Fruit fly (Drosophila melanogaster): ENCODE data around the gene Polr2H.

Polr2H gene

dm6 chr3L:21731104-21731600, 2.4 kb downstream of the Polr2H start, which contains the start of gene CG14569:
Gene CG14569 (minus strand): TSS chr3L:21731550.
- TF ChIP-seq noc (tag; optimal IDR thresholded peaks at IDR 0.05) = no peak

DNA sequence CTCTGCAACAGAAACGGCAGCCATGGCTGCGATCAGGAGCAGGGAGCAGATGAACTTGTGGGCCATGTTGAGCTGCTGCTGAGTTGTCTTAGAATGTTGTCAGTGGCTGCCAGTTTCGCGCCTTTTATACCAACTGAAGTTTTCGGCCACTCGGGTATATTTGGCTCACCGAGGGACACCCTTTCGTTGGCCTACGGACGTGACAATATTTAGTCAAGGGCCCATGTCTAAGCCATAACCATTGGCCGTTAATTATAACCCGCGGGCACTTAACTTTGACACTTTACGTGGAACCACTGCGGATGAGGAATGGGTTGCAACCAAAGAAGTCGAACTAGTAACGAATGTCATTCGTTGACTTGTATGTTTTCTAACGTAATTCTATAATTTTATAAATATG, 4.7 kb downstream of the Polr2H start, which contains the start of gene CG14568:
CG14568 (minus strand) TSS at position 101 of the 400 bp plus-strand sequence.
- TF ChIP-seq noc (tag; optimal IDR thresholded peaks at IDR 0.05) = no peak

DNA sequence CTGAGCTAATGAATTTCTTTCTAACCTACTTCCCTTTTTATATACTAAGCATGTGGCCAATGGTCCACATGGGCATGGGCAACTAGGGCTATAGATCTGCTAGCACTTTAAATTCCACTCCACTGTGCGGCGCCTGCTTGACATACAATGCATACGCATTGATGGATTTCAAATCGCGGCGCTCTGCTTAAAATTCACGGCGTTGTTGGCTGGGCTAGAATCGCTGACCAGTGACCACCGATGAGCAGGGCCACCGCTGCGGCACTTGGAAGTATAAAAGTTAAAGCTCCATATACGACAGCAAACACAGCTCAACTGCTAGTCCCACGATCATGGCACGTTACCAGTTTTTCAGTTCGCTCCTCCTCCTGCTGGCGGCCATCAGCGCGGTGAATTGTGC, 5.1 kb downstream of the Polr2H start, which contains the start of gene CG14573:
CG14573 (plus strand) TSS at position 301 of the 400 bp plus-strand sequence.
- no peak for TF ChIP-seq noc (tag; optimal IDR thresholded peaks at IDR 0.05)

DNA sequence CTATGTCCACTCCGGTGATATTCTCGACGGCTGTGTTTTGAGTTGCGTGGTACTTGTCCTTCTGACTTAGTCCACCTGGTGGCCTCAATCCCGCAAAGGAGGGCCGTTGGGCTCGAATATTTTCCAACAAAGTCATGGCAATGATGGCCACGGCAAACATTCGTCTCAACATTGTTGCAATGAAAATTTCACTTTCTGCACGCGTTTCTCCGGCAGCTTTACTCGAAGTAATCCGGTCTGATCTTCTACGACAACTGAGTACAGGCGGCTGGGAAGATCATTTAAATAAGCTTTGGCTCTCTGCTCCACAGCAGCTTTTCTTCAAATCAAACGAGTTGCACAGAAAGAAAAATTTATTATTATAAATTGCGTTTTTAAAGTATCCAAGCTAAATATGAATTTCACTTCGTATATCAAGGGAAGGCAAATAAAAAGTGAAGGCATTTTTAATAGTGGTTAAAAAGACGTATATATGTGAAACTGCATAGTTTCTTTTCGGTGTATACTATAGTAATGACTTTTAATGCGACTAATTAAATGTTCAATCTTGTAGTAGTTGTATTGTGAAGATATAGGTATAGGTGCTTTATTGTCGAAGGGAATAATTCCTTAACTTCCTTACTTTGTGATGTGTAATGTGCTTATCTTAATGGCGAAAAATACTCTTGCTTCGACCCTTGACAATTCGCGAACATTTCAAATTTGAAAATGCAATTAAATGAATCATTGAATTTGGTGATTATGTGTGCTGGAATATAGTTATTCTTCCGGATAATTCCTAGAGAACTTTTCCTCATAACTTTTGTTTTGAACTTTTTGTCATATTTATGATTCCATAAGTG, 9.7 kb downstream of the Polr2H start, which contains the start of gene CG14567:
CG14567 (minus strand) TSS at position 256 of the 842 bp plus-strand sequence.
- no peak for TF ChIP-seq noc (tag; optimal IDR thresholded peaks at IDR 0.05)

dm6 chr3L:21739017-21739730, 10.4 kb downstream of the Polr2H start:
- no peak for TF ChIP-seq noc (tag; optimal IDR thresholded peaks at IDR 0.05)

DNA sequence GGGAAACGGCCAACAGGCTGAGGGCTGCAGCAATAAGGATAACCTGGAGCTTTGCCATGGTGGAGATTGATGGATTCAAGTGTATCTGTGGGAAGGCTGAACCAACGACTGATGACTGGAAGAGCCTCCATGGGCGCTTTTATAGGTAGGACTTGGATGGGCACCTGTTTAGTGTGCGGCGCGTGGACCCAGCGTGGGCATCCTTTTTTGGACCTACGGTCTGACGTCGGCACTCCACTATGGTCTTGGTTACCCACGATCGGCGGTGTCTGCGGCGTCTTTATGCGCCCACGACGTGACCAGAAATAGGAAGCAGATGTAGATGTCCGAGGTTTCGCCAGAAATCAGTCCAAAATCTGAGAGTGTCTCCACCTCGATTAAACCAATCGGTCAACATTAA, 11.5 kb downstream of the Polr2H start, which contains the start of gene CG14566:
CG14566 (minus strand) TSS at position 101 of the 400 bp plus-strand sequence.
- no peak for TF ChIP-seq noc (tag; optimal IDR thresholded peaks at IDR 0.05)

dm6 chr3L:21741234-21741633, 12.5 kb downstream of the Polr2H start, which contains the start of gene CG14572:
Gene CG14572 (plus strand): TSS chr3L:21741534.
- TF ChIP-seq noc (tag; optimal IDR thresholded peaks at IDR 0.05) = no peak

DNA sequence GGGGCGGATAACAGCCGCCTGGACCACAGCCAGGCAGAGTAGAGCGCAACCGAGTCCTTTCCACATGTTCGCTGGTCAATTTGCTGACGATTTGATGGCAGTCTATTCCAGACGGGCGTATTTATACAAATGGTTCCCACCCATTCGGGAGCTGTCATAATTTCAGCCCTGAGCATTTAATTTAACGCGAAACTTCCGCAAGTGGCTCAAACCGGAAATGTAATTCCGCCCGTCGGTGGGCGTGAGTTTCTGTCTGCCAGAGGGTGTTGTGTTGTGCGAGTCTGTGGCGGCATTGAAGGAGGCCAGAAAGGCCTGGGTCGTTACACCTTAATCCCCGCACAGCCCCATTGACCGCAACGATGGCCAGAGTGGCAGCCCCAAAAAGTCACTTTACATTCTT, 15.4 kb downstream of the Polr2H start, which contains the start of gene CG14565:
CG14565 (minus strand) TSS at position 101 of the 400 bp plus-strand sequence.
- no peak for TF ChIP-seq noc (tag; optimal IDR thresholded peaks at IDR 0.05)

DNA sequence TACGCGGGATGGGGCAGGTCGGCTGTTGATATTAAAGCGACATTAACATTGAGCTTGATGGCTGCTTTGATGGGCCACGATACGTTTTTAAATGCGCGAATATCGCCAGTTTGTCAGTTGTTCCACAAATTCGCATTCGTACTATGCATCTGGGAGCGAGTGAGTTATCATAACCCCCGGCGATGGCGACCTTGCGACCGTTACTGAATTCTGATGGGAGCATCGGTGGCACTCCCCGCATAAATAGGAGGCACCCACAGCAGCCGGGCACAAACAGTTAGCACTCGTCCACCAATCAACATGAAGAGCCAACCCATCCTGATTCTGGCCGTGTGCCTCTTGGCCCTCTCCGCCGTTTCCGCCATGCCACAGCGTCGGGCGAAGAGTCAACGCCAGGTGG, 28.1 kb downstream of the Polr2H start, which contains the start of gene CG14564:
CG14564 (plus strand) TSS at position 301 of the 400 bp plus-strand sequence.
- no peak for TF ChIP-seq noc (tag; optimal IDR thresholded peaks at IDR 0.05)

- no peak for TF ChIP-seq noc (tag; optimal IDR thresholded peaks at IDR 0.05)
Observed at dm6 chr3L:21765931-21766330, 37.2 kb downstream of the Polr2H start.

DNA sequence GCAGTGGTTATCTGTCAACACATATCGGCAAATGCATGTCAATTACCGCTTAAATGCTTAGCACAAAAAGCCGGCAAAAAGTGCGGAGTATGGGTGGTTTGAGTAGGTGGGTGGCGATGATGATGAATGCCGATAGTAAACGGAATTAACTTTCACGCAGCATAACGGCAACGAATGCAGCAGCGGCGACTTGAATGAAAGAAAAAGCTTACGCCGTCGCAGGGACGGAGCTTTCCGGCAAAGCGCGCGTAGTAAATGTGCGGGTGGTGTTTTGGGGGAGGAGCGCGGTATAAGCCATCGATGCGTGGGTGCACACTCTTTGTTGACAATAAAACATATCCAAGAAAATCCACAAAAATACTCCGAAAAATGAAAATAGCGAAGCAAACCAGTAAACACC, 40.8 kb downstream of the Polr2H start, which contains the start of gene CG7370:
CG7370 (plus strand) TSS at position 301 of the 400 bp plus-strand sequence.
- no peak for TF ChIP-seq noc (tag; optimal IDR thresholded peaks at IDR 0.05)

DNA sequence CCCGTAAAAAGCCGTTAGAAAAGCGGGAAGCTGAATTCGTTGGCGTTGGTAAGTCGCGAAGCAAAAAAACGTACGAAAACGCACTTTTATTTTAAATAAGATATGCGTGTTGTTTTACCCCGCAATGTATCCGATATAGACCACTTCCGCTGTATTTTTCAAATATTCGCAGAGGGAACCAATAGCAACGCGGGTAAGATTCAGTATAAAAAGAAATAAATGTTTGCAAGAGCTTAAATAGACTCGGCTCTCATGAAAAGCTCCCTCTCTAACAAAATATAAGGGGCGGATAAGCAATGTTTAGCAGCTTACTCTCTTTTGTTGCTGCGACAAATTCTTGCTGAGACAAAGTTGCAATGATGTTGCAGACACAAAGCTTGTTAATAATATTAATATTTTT, 41.6 kb downstream of the Polr2H start, which contains the start of gene Syn1:
Syn1 (minus strand) TSS at position 207 of the 400 bp plus-strand sequence.
- no peak for TF ChIP-seq noc (tag; optimal IDR thresholded peaks at IDR 0.05)

DNA sequence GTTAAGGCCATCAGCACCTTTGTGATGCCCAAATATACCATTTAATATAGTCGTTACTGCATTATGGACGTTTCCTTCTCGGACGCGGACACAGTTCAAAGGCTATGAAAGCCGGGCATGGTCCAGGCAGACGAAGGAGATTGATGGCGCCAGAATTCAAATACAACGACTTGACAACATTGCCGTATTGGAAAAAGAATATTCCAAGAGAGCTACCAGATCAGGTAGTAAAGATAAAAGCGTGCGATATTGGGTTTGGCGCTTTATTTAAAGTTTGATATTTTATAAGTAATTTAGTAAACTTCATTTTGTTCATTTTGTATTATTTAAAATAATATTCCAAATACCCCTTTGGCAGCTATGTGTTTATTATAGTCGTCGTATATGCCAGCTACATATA, 45.1 kb downstream of the Polr2H start:
- no peak for TF ChIP-seq noc (tag; optimal IDR thresholded peaks at IDR 0.05)

Data from whole organism, larva.